Fruit fly (Drosophila melanogaster) whole organism, embryonic: ENCODE data around the gene CG4854.

Experiments used
- Ada2b ChIP-seq: fragments of 200-800 bp; sonication (Bioruptor generic); IDR thresholded peaks from 2 replicates; pipeline ENCODE4 v1.3.6; 2022; ENCODE audit warnings: missing biosample characterization, missing genetic modification characterization
- CG10267 ChIP-seq: fragments of 200-800 bp; sonication (Bioruptor generic); optimal IDR thresholded peaks from 2 replicates; lab custom pipeline; 2018; ENCODE audit warnings: missing biosample characterization, mild to moderate bottlenecking, missing genetic modification characterization, moderate library complexity
- CG10654 ChIP-seq: fragments of 200-800 bp; sonication (Bioruptor generic); optimal IDR thresholded peaks from 2 replicates; lab custom pipeline; 2016; ENCODE audit warnings: missing biosample characterization, missing genetic modification characterization
- CG12299 ChIP-seq: fragments of 200-800 bp; sonication (Bioruptor generic); optimal IDR thresholded peaks from 2 replicates; lab custom pipeline; 2018; ENCODE audit warnings: missing biosample characterization, mild to moderate bottlenecking, missing genetic modification characterization
- CG12659 ChIP-seq: fragments of 200-800 bp; sonication (Bioruptor generic); optimal IDR thresholded peaks from 3 replicates; lab custom pipeline; 2017; ENCODE audit warnings: mild to moderate bottlenecking, missing biosample characterization, missing genetic modification reagents, missing genetic modification characterization
- CG13287 ChIP-seq: fragments of 200-800 bp; sonication (Bioruptor generic); IDR thresholded peaks from 2 replicates; pipeline ENCODE4 v1.3.6; 2022; ENCODE audit warnings: missing biosample characterization, missing genetic modification characterization; ENCODE audit not compliant: partially characterized antibody
- CG13624 ChIP-seq: fragments of 200-800 bp; sonication (Bioruptor generic); optimal IDR thresholded peaks from 2 replicates; lab custom pipeline; 2016; ENCODE audit warnings: missing biosample characterization, missing genetic modification characterization
- CG14667 ChIP-seq: fragments of 200-800 bp; sonication (Bioruptor generic); IDR thresholded peaks from 2 replicates; pipeline ENCODE4 v1.3.6; 2022; ENCODE audit warnings: missing biosample characterization, missing genetic modification characterization
- CG15269 ChIP-seq: fragments of 200-800 bp; sonication (Bioruptor generic); optimal IDR thresholded peaks from 2 replicates; lab custom pipeline; 2018; ENCODE audit warnings: missing biosample characterization, mild to moderate bottlenecking, missing genetic modification characterization, moderate library complexity
- CG17186 ChIP-seq: fragments of 200-800 bp; sonication (Bioruptor generic); optimal IDR thresholded peaks from 3 replicates; lab custom pipeline; 2017; ENCODE audit warnings: missing biosample characterization, missing genetic modification reagents, missing genetic modification characterization
- CG17361 ChIP-seq: fragments of 200-800 bp; sonication (Bioruptor generic); IDR thresholded peaks from 3 replicates; pipeline ENCODE4 v1.3.6; 2022; ENCODE audit warnings: missing biosample characterization, missing genetic modification characterization
- CG18619 ChIP-seq: fragments of 200-800 bp; sonication (Bioruptor generic); optimal IDR thresholded peaks from 3 replicates; lab custom pipeline; 2017; ENCODE audit warnings: missing biosample characterization, mild to moderate bottlenecking, missing genetic modification characterization
- CG2678 ChIP-seq: fragments of 200-800 bp; sonication (Bioruptor generic); optimal IDR thresholded peaks from 3 replicates; lab custom pipeline; 2019; ENCODE audit warnings: missing biosample characterization, mild to moderate bottlenecking, missing genetic modification characterization, moderate library complexity
- CG30403 ChIP-seq: fragments of 200-800 bp; sonication (Bioruptor generic); optimal IDR thresholded peaks from 3 replicates; lab custom pipeline; 2016; ENCODE audit warnings: missing biosample characterization, missing genetic modification characterization
- CG31388 ChIP-seq: fragments of 200-800 bp; sonication (Bioruptor generic); optimal IDR thresholded peaks from 2 replicates; lab custom pipeline; 2016; ENCODE audit warnings: missing biosample characterization, missing genetic modification characterization
- CG32767 ChIP-seq: fragments of 200-800 bp; sonication (Bioruptor generic); IDR thresholded peaks from 2 replicates; pipeline ENCODE4 v1.3.6; 2022; ENCODE audit warnings: missing biosample characterization, missing genetic modification characterization
- CG3847 ChIP-seq: fragments of 200-800 bp; sonication (Bioruptor generic); IDR thresholded peaks from 2 replicates; pipeline ENCODE4 v1.3.6; 2022; ENCODE audit warnings: missing biosample characterization, missing genetic modification characterization
- CG4820 ChIP-seq: fragments of 200-800 bp; sonication (Bioruptor generic); optimal IDR thresholded peaks from 3 replicates; lab custom pipeline; 2016; ENCODE audit warnings: missing biosample characterization, missing genetic modification characterization
- CG6683 ChIP-seq: fragments of 200-800 bp; sonication (Bioruptor generic); optimal IDR thresholded peaks from 2 replicates; lab custom pipeline; 2017; ENCODE audit warnings: missing biosample characterization, mild to moderate bottlenecking, missing genetic modification characterization, missing genetic modification reagents
- CG7928 ChIP-seq: fragments of 200-800 bp; sonication (Bioruptor generic); optimal IDR thresholded peaks from 2 replicates; lab custom pipeline; 2017; ENCODE audit warnings: missing biosample characterization, mild to moderate bottlenecking, missing genetic modification characterization
- CG7987 ChIP-seq: fragments of 200-800 bp; sonication (Bioruptor generic); optimal IDR thresholded peaks from 2 replicates; lab custom pipeline; 2018; ENCODE audit warnings: missing biosample characterization, mild to moderate bottlenecking, missing genetic modification characterization, moderate library complexity
- CG8290 ChIP-seq, 3 experiments: fragments of 200-800 bp; sonication (Bioruptor generic); optimal IDR thresholded peaks; 2 replicates each; lab custom pipeline; 2016 to 2019; ENCODE audit warnings: missing biosample characterization in 3 of 3, missing genetic modification characterization in 3 of 3, mild to moderate bottlenecking in 2 of 3, moderate library complexity in 1 of 3
- CG8478 ChIP-seq: fragments of >200 bp; optimal IDR thresholded peaks from 2 replicates; lab custom pipeline; 2018
- D ChIP-seq, 2 experiments: fragments of 200-800 bp in 1 of 2; fragments of >200 bp in 1 of 2; sonication (Bioruptor generic) in 1 of 2; optimal IDR thresholded peaks; 2 replicates in 1 of 2; 3 replicates in 1 of 2; lab custom pipeline; 2017; ENCODE audit warnings: mild to moderate bottlenecking in 1 of 2, missing biosample characterization in 1 of 2, missing genetic modification characterization in 1 of 2, missing genetic modification reagents in 1 of 2
- Dp ChIP-seq: fragments of 200-800 bp; sonication (Bioruptor generic); optimal IDR thresholded peaks from 2 replicates; lab custom pipeline; 2018; ENCODE audit warnings: missing biosample characterization, mild to moderate bottlenecking, missing genetic modification characterization, moderate library complexity
- Gsc ChIP-seq: fragments of 200-800 bp; sonication (Bioruptor generic); IDR thresholded peaks from 2 replicates; pipeline ENCODE4 v1.3.6; 2022; ENCODE audit warnings: missing biosample characterization, missing genetic modification characterization
- Hmx ChIP-seq: fragments of 200-800 bp; sonication (Bioruptor generic); optimal IDR thresholded peaks from 2 replicates; lab custom pipeline; 2016; ENCODE audit warnings: missing biosample characterization, missing genetic modification characterization
- Hr78 ChIP-seq, 2 experiments: fragments of 200-800 bp in 1 of 2; fragments of >200 bp in 1 of 2; sonication (Bioruptor generic) in 1 of 2; optimal IDR thresholded peaks; 2 replicates each; lab custom pipeline; 2017 to 2019; ENCODE audit warnings: missing biosample characterization in 2 of 2, missing genetic modification characterization in 2 of 2, mild to moderate bottlenecking in 1 of 2, moderate library complexity in 1 of 2
- MBD-R2 ChIP-seq: fragments of 200-800 bp; sonication (Bioruptor generic); IDR thresholded peaks from 2 replicates; pipeline ENCODE4 v1.3.6; 2022; ENCODE audit warnings: missing biosample characterization, missing genetic modification characterization
- NC2β ChIP-seq: fragments of 200-800 bp; sonication (Bioruptor generic); optimal IDR thresholded peaks from 2 replicates; lab custom pipeline; 2016; ENCODE audit warnings: missing biosample characterization, missing genetic modification characterization
- NFAT ChIP-seq: fragments of 200-800 bp; sonication (Bioruptor generic); IDR thresholded peaks from 2 replicates; pipeline ENCODE4 v1.3.6; 2022; ENCODE audit warnings: missing biosample characterization, missing genetic modification characterization
- Nf-YB ChIP-seq: fragments of 200-800 bp; sonication (Bioruptor generic); optimal IDR thresholded peaks from 3 replicates; lab custom pipeline; 2019; ENCODE audit warnings: missing biosample characterization, mild to moderate bottlenecking, missing genetic modification characterization, moderate library complexity
- Optix ChIP-seq: fragments of 200-800 bp; sonication (Bioruptor generic); IDR thresholded peaks from 3 replicates; pipeline ENCODE4 v1.3.6; 2022; ENCODE audit warnings: missing biosample characterization, missing genetic modification characterization
- Sox102F ChIP-seq: fragments of 200-800 bp; sonication (Bioruptor generic); optimal IDR thresholded peaks from 2 replicates; lab custom pipeline; 2018; ENCODE audit warnings: missing biosample characterization, mild to moderate bottlenecking, missing genetic modification characterization, moderate library complexity
- ara ChIP-seq: fragments of 200-800 bp; sonication (Bioruptor generic); IDR thresholded peaks from 2 replicates; pipeline ENCODE4 v1.3.6; 2022; ENCODE audit warnings: missing biosample characterization, missing genetic modification characterization
- btn ChIP-seq: fragments of 200-800 bp; sonication (Bioruptor generic); optimal IDR thresholded peaks from 2 replicates; lab custom pipeline; 2016; ENCODE audit warnings: missing biosample characterization, missing genetic modification characterization
- cas ChIP-seq: fragments of 200-800 bp; sonication (Bioruptor generic); IDR thresholded peaks from 2 replicates; pipeline ENCODE4 v1.3.6; 2022; ENCODE audit warnings: missing biosample characterization, missing genetic modification characterization
- da ChIP-seq: fragments of 200-800 bp; sonication (Bioruptor generic); optimal IDR thresholded peaks from 2 replicates; lab custom pipeline; 2016; ENCODE audit warnings: missing biosample characterization, missing genetic modification characterization
- dati ChIP-seq: fragments of 200-800 bp; sonication (Bioruptor generic); IDR thresholded peaks from 2 replicates; pipeline ENCODE4 v1.3.6; 2022; ENCODE audit warnings: missing biosample characterization, missing genetic modification characterization
- emc ChIP-seq: fragments of 200-800 bp; sonication (Bioruptor generic); optimal IDR thresholded peaks from 2 replicates; lab custom pipeline; 2016; ENCODE audit warnings: missing biosample characterization, missing genetic modification characterization
- eve ChIP-seq, 2 experiments: fragments of >200 bp; optimal IDR thresholded peaks; 2 replicates each; lab custom pipeline; 2017; ENCODE audit warnings: missing biosample characterization in 2 of 2, missing genetic modification characterization in 2 of 2
- gro ChIP-seq: fragments of 200-800 bp; sonication (Bioruptor generic); optimal IDR thresholded peaks from 2 replicates; lab custom pipeline; 2016; ENCODE audit warnings: missing biosample characterization, missing genetic modification characterization
- lilli ChIP-seq: fragments of 200-800 bp; sonication (Bioruptor generic); optimal IDR thresholded peaks from 3 replicates; lab custom pipeline; 2016; ENCODE audit warnings: missing biosample characterization, missing genetic modification characterization
- mam ChIP-seq: fragments of 200-800 bp; sonication (Bioruptor generic); optimal IDR thresholded peaks from 3 replicates; lab custom pipeline; 2016; ENCODE audit warnings: missing biosample characterization, missing genetic modification characterization
- sens ChIP-seq: fragments of 200-800 bp; sonication (Bioruptor generic); peaks from one replicate; lab custom pipeline; 2016; ENCODE audit warnings: missing biosample characterization, missing genetic modification characterization
- sens-2 ChIP-seq: fragments of 200-800 bp; sonication (Bioruptor generic); IDR thresholded peaks from 2 replicates; pipeline ENCODE4 v1.3.6; 2022; ENCODE audit warnings: missing biosample characterization, missing genetic modification characterization
- seq ChIP-seq: fragments of 200-800 bp; sonication (Bioruptor generic); IDR thresholded peaks from 2 replicates; pipeline ENCODE4 v1.3.6; 2022; ENCODE audit warnings: missing biosample characterization, missing genetic modification characterization
- sima ChIP-seq: fragments of 200-800 bp; sonication (Bioruptor generic); optimal IDR thresholded peaks from 2 replicates; lab custom pipeline; 2016; ENCODE audit warnings: missing biosample characterization, missing genetic modification characterization
- trh ChIP-seq: fragments of 200-800 bp; sonication (Bioruptor generic); optimal IDR thresholded peaks from 2 replicates; lab custom pipeline; 2016; ENCODE audit warnings: missing biosample characterization, missing genetic modification characterization
- zen ChIP-seq: fragments of 200-800 bp; sonication (Bioruptor generic); optimal IDR thresholded peaks from 3 replicates; lab custom pipeline; 2018; ENCODE audit warnings: missing biosample characterization, mild to moderate bottlenecking, missing genetic modification characterization, moderate library complexity

Gene CG4854

DNA sequence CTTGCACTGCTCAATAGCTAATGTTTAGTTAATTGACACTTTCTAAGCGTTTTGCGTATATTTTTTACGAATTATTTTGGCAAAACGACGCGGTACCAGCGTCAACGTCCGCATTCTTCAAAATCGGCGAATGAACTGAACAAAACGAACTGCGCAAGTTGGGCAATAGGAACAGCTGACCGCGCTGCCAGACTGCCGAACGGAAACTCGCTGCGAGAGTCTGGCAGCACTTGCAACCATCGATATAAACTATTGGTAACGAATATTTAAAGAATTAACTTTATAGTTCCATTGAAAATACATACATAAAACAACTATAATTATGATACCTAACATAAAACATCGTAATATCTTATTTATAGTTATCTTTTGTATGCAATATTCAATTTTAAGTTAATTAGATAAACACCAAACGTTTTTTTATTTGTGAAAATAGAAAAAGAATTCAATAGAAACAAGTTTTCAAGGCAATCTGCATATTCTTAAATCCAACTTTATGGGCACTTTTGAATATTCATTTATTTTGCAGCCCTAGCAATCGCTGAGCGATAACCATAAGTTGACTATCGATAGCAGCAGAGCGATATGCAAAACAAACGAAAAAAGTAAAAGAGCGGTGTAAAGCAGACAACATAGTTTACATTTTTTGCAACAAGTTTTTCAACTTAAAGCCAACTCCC, 19.3 kb upstream of the CG4854 start, which contains the start of the genes Hs6st and MED25 (continued):
- TF ChIP-seq eve (GFP tag; optimal IDR thresholded peaks at IDR 0.05; lab: Kevin White, UChicago) (no peak), CG7987 (GFP tag; lab: Kevin White, UChicago) (peak; percentile 39), Hr78 (GFP tag; optimal IDR thresholded peaks at IDR 0.05; lab: Kevin White, UChicago) (peak in 1 of 2 experiments; percentile 15), ara (0 out of 2 replicates have a peak, but pooled peaks have one; percentile 10), seq (GFP tag; lab: Robert Waterston, UW) (no peak), da (no peak), Ada2b (GFP tag; lab: Robert Waterston, UW) (no peak; the same call in 1 of the 2 replicates), CG12299 (tag; lab: Kevin White, UChicago) (no peak), sens-2 (GFP tag; lab: Robert Waterston, UW) (no peak), CG6683 (GFP tag; lab: Kevin White, UChicago) (peak; percentile 35), CG32767 (no peak), Hmx (GFP tag; lab: Kevin White, UChicago) (no peak), CG8290 (GFP tag; optimal IDR thresholded peaks at IDR 0.05; lab: Kevin White, UChicago) (no peak), CG8290 (tag; optimal IDR thresholded peaks at IDR 0.05; lab: Kevin White, UChicago) (no peak), sima (GFP tag; lab: Kevin White, UChicago) (no peak), CG2678 (no peak), sens (GFP tag; lab: Kevin White, UChicago) (peak; percentile 48), MBD-R2 (GFP tag; lab: Robert Waterston, UW) (peak; percentile 47; the same call in 1 of the 2 replicates), NC2β (GFP tag; lab: Kevin White, UChicago) (no peak), CG12659 (GFP tag; lab: Kevin White, UChicago) (peak; percentile 73), CG17186 (GFP tag; lab: Kevin White, UChicago) (peak; percentile 84), CG10267 (tag; lab: Kevin White, UChicago) (peak; percentile 72), CG30403 (GFP tag; lab: Kevin White, UChicago) (peak; percentile 34), cas (no peak), btn (GFP tag; lab: Kevin White, UChicago) (no peak), CG8478 (lab: Kevin White, UChicago) (no peak), Sox102F (GFP tag; lab: Kevin White, UChicago) (peak; percentile 11), CG3847 (GFP tag; lab: Robert Waterston, UW) (peak; percentile 66), Nf-YB (GFP tag; lab: Kevin White, UChicago) (no peak), lilli (GFP tag; lab: Kevin White, UChicago) (peak; percentile 35), CG7928 (GFP tag; lab: Kevin White, UChicago) (peak; percentile 93), CG4820 (GFP tag; lab: Kevin White, UChicago) (peak; percentile 44), CG18619 (GFP tag; lab: Kevin White, UChicago) (no peak), CG10654 (GFP tag; lab: Kevin White, UChicago) (peak; percentile 49), Gsc (no peak), CG17361 (GFP tag; lab: Robert Waterston, UW) (peak; percentile 58; the same call in 2 of the 3 replicates), mam (GFP tag; lab: Kevin White, UChicago) (no peak), CG13287 (GFP tag; lab: Robert Waterston, UW) (peak; percentile 73), emc (no peak), CG15269 (no peak), CG13624 (no peak), zen (tag; lab: Kevin White, UChicago) (no peak), Dp (GFP tag; lab: Kevin White, UChicago) (peak; percentile 49), dati (GFP tag; lab: Robert Waterston, UW) (no peak), D (optimal IDR thresholded peaks at IDR 0.05; lab: Kevin White, UChicago) (no peak), D (GFP tag; optimal IDR thresholded peaks at IDR 0.05; lab: Kevin White, UChicago) (peak; percentile 19), CG14667 (GFP tag; lab: Robert Waterston, UW) (no peak), Optix (GFP tag; lab: Robert Waterston, UW) (no peak), NFAT (GFP tag; lab: Robert Waterston, UW) (no peak), gro (GFP tag; lab: Kevin White, UChicago) (no peak), CG31388 (GFP tag; lab: Kevin White, UChicago) (peak; percentile 7), trh (no peak)
